Fruit fly (Drosophila melanogaster) whole organism, wandering third instar larva: ENCODE data around the gene me31B.

Source experiments
- Dfd ChIP-seq: fragments of >200 bp; optimal IDR thresholded peaks from 2 replicates; lab custom pipeline; 2017; ENCODE audit warnings: missing biosample characterization, missing genetic modification characterization
- Dif ChIP-seq: fragments of 200-275, 200-300 bp; sonication (Bioruptor generic); optimal IDR thresholded peaks from 2 replicates; lab custom pipeline; 2018; ENCODE audit warnings: missing biosample characterization, missing genetic modification characterization; ENCODE audit not compliant: partially characterized antibody
- Hnf4 ChIP-seq: fragments of 200-800 bp; sonication (Bioruptor generic); optimal IDR thresholded peaks from 2 replicates; lab custom pipeline; 2016; ENCODE audit warnings: missing biosample characterization, mild to moderate bottlenecking, missing genetic modification characterization
- Hr83 ChIP-seq: fragments of 200-300 bp; sonication (Bioruptor generic); optimal IDR thresholded peaks from 2 replicates; lab custom pipeline; 2016; ENCODE audit warnings: missing biosample characterization, mild to moderate bottlenecking, missing genetic modification characterization, moderate library complexity; ENCODE audit not compliant: poor library complexity, severe bottlenecking
- Mio ChIP-seq: sonication (Bioruptor generic); optimal IDR thresholded peaks from 2 replicates; lab custom pipeline; 2016; ENCODE audit warnings: missing biosample characterization, missing genetic modification characterization
- Myc ChIP-seq: fragments of >200 bp; optimal IDR thresholded peaks from 2 replicates; lab custom pipeline; 2017
- N ChIP-seq: fragments of >200 bp; optimal IDR thresholded peaks from 2 replicates; lab custom pipeline; 2018; ENCODE audit warnings: missing biosample characterization, missing external identifiers, missing genetic modification characterization
- OdsH ChIP-seq: fragments of 200-800 bp; sonication (Bioruptor generic); optimal IDR thresholded peaks from 2 replicates; lab custom pipeline; 2016; ENCODE audit warnings: missing biosample characterization, mild to moderate bottlenecking, missing genetic modification characterization
- Rel ChIP-seq, 2 experiments: fragments of 200-800 bp; sonication (Bioruptor generic) in 1 of 2; optimal IDR thresholded peaks; 2 replicates in 1 of 2; 3 replicates in 1 of 2; lab custom pipeline; 2016 to 2019; ENCODE audit warnings: mild to moderate bottlenecking in 2 of 2, missing biosample characterization in 2 of 2, missing genetic modification characterization in 2 of 2, moderate library complexity in 1 of 2
- Sp1 ChIP-seq: fragments of 200-800 bp; sonication (Bioruptor generic); optimal IDR thresholded peaks from 3 replicates; lab custom pipeline; 2019; ENCODE audit warnings: missing biosample characterization, mild to moderate bottlenecking, missing genetic modification characterization, moderate library complexity
- brk ChIP-seq: fragments of 200-800 bp; sonication (Bioruptor generic); optimal IDR thresholded peaks from 2 replicates; lab custom pipeline; 2016; ENCODE audit warnings: missing biosample characterization, mild to moderate bottlenecking, missing genetic modification characterization
- dl ChIP-seq, 2 experiments: fragments of 175-275, 200-275 bp in 1 of 2; fragments of 200-275 bp in 1 of 2; sonication (Bioruptor generic); optimal IDR thresholded peaks; lab custom pipeline; 2018; ENCODE audit warnings: mild to moderate bottlenecking in 2 of 2, missing biosample characterization in 2 of 2, missing genetic modification characterization in 2 of 2, moderate library complexity in 2 of 2; ENCODE audit not compliant: partially characterized antibody in 2 of 2, insufficient read depth in 1 of 2
- dmrt93B ChIP-seq: fragments of 200-800 bp; sonication (Bioruptor generic); optimal IDR thresholded peaks from 2 replicates; lab custom pipeline; 2018; ENCODE audit warnings: missing biosample characterization, mild to moderate bottlenecking, missing genetic modification characterization
- ey ChIP-seq: fragments of 200-800 bp; sonication (Bioruptor generic); optimal IDR thresholded peaks from 2 replicates; lab custom pipeline; 2016; ENCODE audit warnings: missing biosample characterization, missing genetic modification characterization
- foxo ChIP-seq, 2 experiments: fragments of 200-800 bp; sonication (Bioruptor generic); optimal IDR thresholded peaks; 2 replicates in 1 of 2; 3 replicates in 1 of 2; lab custom pipeline; 2016 to 2017; ENCODE audit warnings: missing biosample characterization in 2 of 2, missing genetic modification characterization in 2 of 2
- h ChIP-seq: fragments of 200-800 bp; sonication (Bioruptor generic); optimal IDR thresholded peaks from 3 replicates; lab custom pipeline; 2016; ENCODE audit warnings: missing biosample characterization, mild to moderate bottlenecking, missing genetic modification characterization
- jim ChIP-seq: fragments of 175-275, 200-325 bp; sonication (Bioruptor generic); optimal IDR thresholded peaks from 2 replicates; lab custom pipeline; 2016; ENCODE audit warnings: missing biosample characterization, mild to moderate bottlenecking, missing genetic modification characterization
- lola ChIP-seq: fragments of >200 bp; optimal IDR thresholded peaks from 2 replicates; lab custom pipeline; 2017; ENCODE audit warnings: missing biosample characterization, missing genetic modification characterization
- psq ChIP-seq: fragments of 200-800 bp; sonication (Bioruptor generic); optimal IDR thresholded peaks from 3 replicates; lab custom pipeline; 2017; ENCODE audit warnings: missing biosample characterization, mild to moderate bottlenecking, missing genetic modification characterization, moderate library complexity
- rgr ChIP-seq: fragments of 200-800 bp; sonication (Bioruptor generic); optimal IDR thresholded peaks from 3 replicates; lab custom pipeline; 2016; ENCODE audit warnings: missing biosample characterization, mild to moderate bottlenecking, missing genetic modification characterization
- sage ChIP-seq: fragments of 200-800 bp; sonication (Bioruptor generic); optimal IDR thresholded peaks from 2 replicates; lab custom pipeline; 2016; ENCODE audit warnings: missing biosample characterization, mild to moderate bottlenecking, missing genetic modification characterization
- sv ChIP-seq: fragments of 200-800 bp; sonication (Bioruptor generic); optimal IDR thresholded peaks from 3 replicates; lab custom pipeline; 2016; ENCODE audit warnings: missing biosample characterization, missing genetic modification characterization
- tai ChIP-seq: sonication (Bioruptor generic); optimal IDR thresholded peaks from 2 replicates; lab custom pipeline; 2016; ENCODE audit warnings: missing biosample characterization, missing genetic modification characterization
- woc ChIP-seq: sonication (Bioruptor generic); optimal IDR thresholded peaks from 2 replicates; lab custom pipeline; 2016; ENCODE audit warnings: missing biosample characterization, mild to moderate bottlenecking, missing genetic modification characterization

me31B gene

dm6 chr2L:10208799-10209794 lies 30.0 kb upstream of the me31B start, which contains the start of gene CG5731:
TSS of gene CG5731 (minus strand) at chr2L:10209744.
- no peak for TF ChIP-seq Mio (GFP tag; lab: Kevin White, UChicago)
- TF ChIP-seq Sp1 (GFP tag; lab: Kevin White, UChicago), result no peak
- TF ChIP-seq jim (GFP tag; lab: Kevin White, UChicago), result no peak
- TF ChIP-seq brk (GFP tag; lab: Kevin White, UChicago), result no peak
- TF ChIP-seq N (GFP tag; lab: Kevin White, UChicago), result no peak
- no peak for TF ChIP-seq dl (GFP tag; optimal IDR thresholded peaks at IDR 0.05; lab: Kevin White, UChicago; ENCODE audit: insufficient read depth in 1 of 2, partially characterized antibody in 2 of 2)
- TF ChIP-seq sv (GFP tag; lab: Kevin White, UChicago), result no peak
- TF ChIP-seq, all 38 proteins: peak for 0

- no peak for TF ChIP-seq lola (GFP tag; lab: Kevin White, UChicago)
- peak; percentile 1 for TF ChIP-seq Hnf4 (GFP tag; lab: Kevin White, UChicago)
- TF ChIP-seq Rel (GFP tag; optimal IDR thresholded peaks at IDR 0.05; lab: Kevin White, UChicago), result no peak
- TF ChIP-seq Rel (tag; optimal IDR thresholded peaks at IDR 0.05; lab: Kevin White, UChicago), result peak; percentile 33
- TF ChIP-seq psq (GFP tag; lab: Kevin White, UChicago), result peak; percentile 44
- TF ChIP-seq brk (GFP tag; lab: Kevin White, UChicago), result peak; percentile 1
- no peak for TF ChIP-seq N (GFP tag; lab: Kevin White, UChicago)
- no peak for TF ChIP-seq foxo (GFP tag; optimal IDR thresholded peaks at IDR 0.05; lab: Kevin White, UChicago)
- peak; percentile 50 for TF ChIP-seq woc (GFP tag; lab: Kevin White, UChicago)
These were observed 28.2 kb upstream of the me31B start, which contains the start of the genes CG5727 and ath for dm6 chr2L:10210631-10211557. TSS of gene CG5727 (minus strand) at chr2L:10210681. TSS of gene ath (plus strand) at chr2L:10211143.

- TF ChIP-seq dmrt93B (GFP tag; lab: Kevin White, UChicago), result no peak
- TF ChIP-seq, all 38 proteins: peak for 0
These were observed 19.1 kb upstream of the me31B start for dm6 chr2L:10220010-10220409.

dm6 chr2L:10220501-10221386 lies 18.4 kb upstream of the me31B start, which contains the start of the genes Npc1a and Prosalpha6:
TSS of gene Npc1a (minus strand) at chr2L:10221216.
TSS of gene Prosalpha6 (plus strand) at chr2L:10221351.
- TF ChIP-seq Dfd (no peak), Myc (peak; percentile 14), sv (GFP tag; lab: Kevin White, UChicago) (peak; percentile 44), rgr (no peak), Dif (GFP tag; lab: Kevin White, UChicago) (peak; percentile 58), Hr83 (GFP tag; lab: Kevin White, UChicago) (peak; percentile 36), ey (peak; percentile 19), N (GFP tag; lab: Kevin White, UChicago) (no peak), woc (GFP tag; lab: Kevin White, UChicago) (peak; percentile 88), Hnf4 (GFP tag; lab: Kevin White, UChicago) (peak; percentile 19), OdsH (no peak), h (no peak), dl (GFP tag; optimal IDR thresholded peaks at IDR 0.05; lab: Kevin White, UChicago; ENCODE audit: insufficient read depth in 1 of 2, partially characterized antibody in 2 of 2) (no peak), tai (GFP tag; lab: Kevin White, UChicago) (peak; percentile 57), foxo (GFP tag; optimal IDR thresholded peaks at IDR 0.05; lab: Kevin White, UChicago) (no peak)

- no peak for TF ChIP-seq sv (GFP tag; lab: Kevin White, UChicago)
- TF ChIP-seq Dif (GFP tag; lab: Kevin White, UChicago), result no peak
- no peak for TF ChIP-seq h
- no peak for TF ChIP-seq Dfd
- no peak for TF ChIP-seq sage
- TF ChIP-seq Hr83 (GFP tag; lab: Kevin White, UChicago), result no peak
- no peak for TF ChIP-seq OdsH
These were observed 17.8 kb upstream of the me31B start for dm6 chr2L:10221387-10221705.
